Worm (Caenorhabditis elegans) whole organism, L1 larva: ENCODE measurements around the gene ugt-30.

ENCODE experiments used
- F16B12.6 ChIP-seq: fragments of 150-350 bp; optimal IDR thresholded peaks from 2 replicates; lab custom pipeline; 2014; ENCODE audit warnings: missing biosample characterization, missing genetic modification characterization
- aly-2 ChIP-seq: fragments of 150-350 bp; optimal IDR thresholded peaks from 2 replicates; lab custom pipeline; 2014; ENCODE audit warnings: missing biosample characterization, missing genetic modification characterization
- fos-1 ChIP-seq: fragments of 150-350 bp; optimal IDR thresholded peaks from 2 replicates; lab custom pipeline; 2014; ENCODE audit warnings: missing biosample characterization, missing genetic modification characterization
- pqm-1 ChIP-seq: sonication (generic microtip); optimal IDR thresholded peaks from 3 replicates; lab custom pipeline; 2017; ENCODE audit warnings: missing biosample characterization, missing genetic modification characterization

- no peak for TF ChIP-seq fos-1
- TF ChIP-seq pqm-1 (tag; lab: Kevin White, UChicago), result no peak
- no peak for TF ChIP-seq F16B12.6 (tag; lab: Kevin White, UChicago)
- no peak for TF ChIP-seq aly-2 (tag; lab: Kevin White, UChicago)
These were observed 2.9 kb upstream of the ugt-30 start, which contains the start of gene srr-7 for ce11 chrV:15127955-15128354.
